Fruit fly (Drosophila melanogaster): ENCODE measurements around the gene CG14662.

CG14662 gene

DNA sequence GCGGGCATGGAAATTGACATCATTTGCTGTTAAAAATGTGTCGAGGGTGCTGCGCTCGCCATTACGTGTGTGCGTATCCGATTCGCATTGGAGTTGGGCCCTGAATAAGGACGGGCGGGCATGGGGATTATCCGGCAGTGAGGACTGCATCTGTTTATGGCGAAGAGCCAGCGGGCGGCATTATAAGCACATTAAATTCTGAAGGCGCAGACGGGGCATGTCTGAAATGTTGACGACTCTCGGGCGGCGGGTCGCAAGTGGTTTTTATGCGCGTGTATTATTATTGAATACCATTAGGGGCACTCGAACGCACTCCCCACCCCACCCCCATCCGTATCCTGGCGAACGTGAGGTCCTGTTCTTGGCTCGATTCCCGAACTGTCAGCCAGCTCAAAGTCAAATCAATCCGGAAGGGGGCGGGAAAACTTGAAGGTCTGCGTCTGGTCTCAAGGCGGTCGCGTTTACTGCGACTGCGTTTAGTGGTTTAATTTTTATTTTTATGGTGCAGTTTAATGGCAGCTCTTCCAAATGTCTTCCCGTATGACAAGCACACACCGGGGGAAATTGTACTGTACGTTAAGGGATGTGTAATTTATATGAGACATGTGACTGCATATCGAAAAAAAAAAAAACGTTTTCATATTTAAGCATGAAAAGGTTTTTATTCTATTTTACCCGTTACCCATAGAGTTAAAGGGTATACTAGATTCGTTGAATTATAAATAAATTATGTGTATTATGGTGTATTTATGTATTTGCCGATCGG lies 5.6 kb downstream of the CG14662 start (continued):
- TF ChIP-seq Hey (tag; optimal IDR thresholded peaks at IDR 0.05) (peak; percentile 78), pros (GFP tag; optimal IDR thresholded peaks at IDR 0.05) (peak; percentile 66), gt (GFP tag; IDR thresholded peaks at IDR 0.05) (no peak), fd102C (GFP tag; optimal IDR thresholded peaks at IDR 0.05) (no peak), chinmo (GFP tag; IDR thresholded peaks at IDR 0.05; ENCODE audit: partially characterized antibody) (0 out of 4 replicates have a peak, but pooled peaks have one; percentile 9), CG9437 (GFP tag; optimal IDR thresholded peaks at IDR 0.05) (no peak), sisA (GFP tag; IDR thresholded peaks at IDR 0.05) (no peak), D19B (GFP tag; optimal IDR thresholded peaks at IDR 0.05) (no peak), nau (GFP tag; optimal IDR thresholded peaks at IDR 0.05) (no peak), abd-A (tag; optimal IDR thresholded peaks at IDR 0.05) (peak; percentile 78), CG11560 (tag; IDR thresholded peaks at IDR 0.05) (no peak), Bgb (GFP tag; IDR thresholded peaks at IDR 0.05; ENCODE audit: partially characterized antibody) (peak; percentile 26; the same call in 1 of the 2 replicates), CG7987 (GFP tag; optimal IDR thresholded peaks at IDR 0.05) (no peak), NfI (GFP tag; optimal IDR thresholded peaks at IDR 0.05) (no peak), CG6689 (GFP tag; IDR thresholded peaks at IDR 0.05) (no peak), sd (tag; optimal IDR thresholded peaks at IDR 0.05) (peak; percentile 31)

DNA sequence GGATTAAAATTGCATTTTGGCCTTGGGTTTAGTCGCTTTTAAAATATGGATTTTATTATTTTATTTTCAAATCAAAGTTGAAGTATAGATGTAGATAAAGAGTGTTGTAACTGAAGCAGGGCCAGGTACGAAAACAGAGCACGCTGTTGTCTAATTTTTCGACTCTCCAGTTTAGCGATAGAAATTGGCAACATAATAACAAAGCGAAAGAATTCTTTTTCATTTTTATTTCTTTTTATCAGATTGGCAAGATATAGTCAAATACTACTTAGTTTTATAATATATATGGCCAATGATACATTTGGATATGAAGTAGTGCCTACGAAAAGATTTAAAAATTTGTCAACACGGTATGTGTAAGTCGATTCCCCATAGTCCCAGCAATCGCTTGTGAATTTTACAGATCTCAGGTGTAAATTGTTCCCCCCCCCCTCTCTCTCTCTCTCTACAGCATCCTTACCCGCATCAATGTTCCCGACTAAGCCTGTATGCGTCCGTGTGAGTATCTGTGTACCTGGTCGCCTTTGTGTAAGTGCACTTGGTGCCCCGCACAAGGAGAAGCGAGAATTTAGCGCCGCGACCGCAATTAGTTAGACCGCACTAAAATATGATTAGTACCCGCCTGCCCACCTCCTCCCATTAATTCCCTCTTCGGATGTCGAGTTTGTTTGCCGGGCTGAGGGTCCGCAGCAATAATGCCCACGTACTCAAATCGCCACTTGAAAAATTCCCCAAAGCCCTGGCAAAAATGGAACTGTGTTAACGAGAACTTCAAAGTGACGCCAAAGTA lies 8.0 kb downstream of the CG14662 start:
- peak; percentile 40 for TF ChIP-seq cg (GFP tag; optimal IDR thresholded peaks at IDR 0.05)
- TF ChIP-seq knrl (GFP tag; IDR thresholded peaks at IDR 0.05; ENCODE audit: partially characterized antibody), result no peak
- no peak for TF ChIP-seq Eip74EF (GFP tag; optimal IDR thresholded peaks at IDR 0.05)
- TF ChIP-seq odd (GFP tag; optimal IDR thresholded peaks at IDR 0.05), result no peak
- TF ChIP-seq chm (GFP tag; IDR thresholded peaks at IDR 0.05), result 0 out of 2 replicates have a peak, but pooled peaks have one; percentile 32
- TF ChIP-seq dmrt11E (tag; optimal IDR thresholded peaks at IDR 0.05), result peak; percentile 19
- no peak for TF ChIP-seq Aef1 (GFP tag; IDR thresholded peaks at IDR 0.05)
- peak; percentile 60 for TF ChIP-seq gcm (GFP tag; optimal IDR thresholded peaks at IDR 0.05)
- peak; percentile 33; the same call in 1 of the 2 replicates for TF ChIP-seq Awh (GFP tag; IDR thresholded peaks at IDR 0.05)
- no peak for TF ChIP-seq p53 (GFP tag; optimal IDR thresholded peaks at IDR 0.05)
- peak; percentile 59; the same call in 1 of the 3 replicates for TF ChIP-seq otp (GFP tag; IDR thresholded peaks at IDR 0.05)
- peak; percentile 31 for TF ChIP-seq D19B (GFP tag; optimal IDR thresholded peaks at IDR 0.05)
- TF ChIP-seq CG9215 (GFP tag; IDR thresholded peaks at IDR 0.05), result no peak
- TF ChIP-seq CG3726 (GFP tag; IDR thresholded peaks at IDR 0.05), result peak; percentile 20; the same call in 1 of the 3 replicates
- TF ChIP-seq CG16779 (GFP tag; IDR thresholded peaks at IDR 0.05), result 0 out of 2 replicates have a peak, but pooled peaks have one; percentile 4
- TF ChIP-seq gem (tag; optimal IDR thresholded peaks at IDR 0.05), result peak; percentile 5
- peak; percentile 82 for TF ChIP-seq sens (GFP tag)
- TF ChIP-seq Hmx (GFP tag; optimal IDR thresholded peaks at IDR 0.05), result no peak
- TF ChIP-seq CG12769 (tag; optimal IDR thresholded peaks at IDR 0.05), result peak; percentile 0
- no peak for TF ChIP-seq CG2678 (tag; optimal IDR thresholded peaks at IDR 0.05)
- TF ChIP-seq pan (optimal IDR thresholded peaks at IDR 0.05), result peak in 1 of 2 experiments; percentile 22
- peak in 1 of 2 experiments; percentile 55 for TF ChIP-seq pan (GFP tag; optimal IDR thresholded peaks at IDR 0.05 in 1 of 2, IDR thresholded peaks at IDR 0.05 in 1 of 2)
- peak; percentile 21 for TF ChIP-seq zen (tag; optimal IDR thresholded peaks at IDR 0.05)
- peak; percentile 25; the same call in 1 of the 3 replicates for TF ChIP-seq row (GFP tag; IDR thresholded peaks at IDR 0.05)
- TF ChIP-seq CG9727 (GFP tag; optimal IDR thresholded peaks at IDR 0.05), result peak; percentile 10
- peak; percentile 82 for TF ChIP-seq crol (GFP tag; IDR thresholded peaks at IDR 0.05)
- 0 out of 3 replicates have a peak, but pooled peaks have one; percentile 22 for TF ChIP-seq z (GFP tag; IDR thresholded peaks at IDR 0.05)
- no peak for TF ChIP-seq Lim3 (GFP tag; IDR thresholded peaks at IDR 0.05)
- TF ChIP-seq corto (GFP tag; optimal IDR thresholded peaks at IDR 0.05), result peak; percentile 5
